Fruit fly (Drosophila melanogaster) whole organism, embryonic: ENCODE measurements around the gene CG12811.

Experiments
- CG17912 ChIP-seq: fragments of 200-800 bp; sonication (Bioruptor generic); optimal IDR thresholded peaks from 2 replicates; lab custom pipeline; 2018; ENCODE audit warnings: missing biosample characterization, mild to moderate bottlenecking, missing genetic modification characterization
- CG1832 ChIP-seq: fragments of 200-800 bp; sonication (Bioruptor generic); optimal IDR thresholded peaks from 2 replicates; lab custom pipeline; 2017; ENCODE audit warnings: missing biosample characterization, mild to moderate bottlenecking, missing genetic modification characterization, inconsistent platforms
- Max ChIP-seq: fragments of 200-800 bp; sonication (Bioruptor generic); optimal IDR thresholded peaks from 2 replicates; lab custom pipeline; 2016; ENCODE audit warnings: missing biosample characterization, mild to moderate bottlenecking, missing genetic modification characterization
- Sin3A ChIP-seq: fragments of >200 bp; optimal IDR thresholded peaks from 2 replicates; lab custom pipeline; 2018
- ems ChIP-seq: fragments of 200-800 bp; sonication (Bioruptor generic); optimal IDR thresholded peaks from 3 replicates; lab custom pipeline; 2016; ENCODE audit warnings: missing biosample characterization, missing genetic modification characterization
- fru ChIP-seq: fragments of >200 bp; optimal IDR thresholded peaks from 2 replicates; lab custom pipeline; 2017
- lab ChIP-seq: fragments of 200-800 bp; sonication (Bioruptor generic); optimal IDR thresholded peaks from 3 replicates; lab custom pipeline; 2017; ENCODE audit warnings: missing biosample characterization, missing genetic modification characterization, mild to moderate bottlenecking, moderate library complexity, missing genetic modification reagents
- psq ChIP-seq: fragments of 200-800 bp; sonication (Bioruptor generic); optimal IDR thresholded peaks from 2 replicates; lab custom pipeline; 2017; ENCODE audit warnings: missing biosample characterization, missing genetic modification characterization
- row ChIP-seq: fragments of 200-800 bp; sonication (Bioruptor generic); IDR thresholded peaks from 3 replicates; pipeline ENCODE4 v1.3.6; 2022; ENCODE audit warnings: missing biosample characterization, missing genetic modification characterization

DNA sequence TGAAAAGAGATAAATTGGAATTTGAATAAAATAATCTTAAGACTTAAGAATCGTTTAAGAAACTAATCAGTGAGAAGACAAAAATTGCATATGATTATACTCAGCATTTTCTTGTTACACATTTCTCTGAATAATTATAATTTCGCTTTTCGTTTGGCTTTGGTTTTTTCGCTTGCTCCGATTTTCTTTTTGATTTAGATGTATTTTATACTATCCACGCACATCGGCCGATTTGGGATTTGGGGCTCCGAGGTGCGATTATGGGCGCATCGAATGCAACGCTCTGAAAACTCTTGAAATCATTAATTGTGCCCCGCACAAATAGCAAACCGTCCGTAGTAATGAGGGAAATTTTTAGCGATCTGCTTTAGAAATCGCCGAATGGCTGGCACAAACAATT, 42.9 kb upstream of the CG12811 start:
- TF ChIP-seq Max (GFP tag; lab: Kevin White, UChicago), result no peak
- no peak for TF ChIP-seq fru
- no peak for TF ChIP-seq CG17912 (GFP tag; lab: Kevin White, UChicago)
- no peak for TF ChIP-seq row (GFP tag; lab: Robert Waterston, UW)
- no peak for TF ChIP-seq psq (GFP tag; lab: Kevin White, UChicago)
- TF ChIP-seq Sin3A, result no peak
- TF ChIP-seq ems (GFP tag; lab: Kevin White, UChicago), result no peak
- no peak for TF ChIP-seq CG1832 (GFP tag; lab: Kevin White, UChicago)
- no peak for TF ChIP-seq lab
